Worm (Caenorhabditis elegans) whole organism, L3 larva: Measurements from ENCODE around the gene srd-39.

Source experiments
- R02D3.7 ChIP-seq: fragments of 150-350 bp; optimal IDR thresholded peaks from 2 replicates; lab custom pipeline; 2014; ENCODE audit warnings: missing biosample characterization, missing genetic modification characterization
- ZK546.5 ChIP-seq: sonication (generic microtip); optimal IDR thresholded peaks from 2 replicates; lab custom pipeline; 2017; ENCODE audit warnings: missing biosample characterization, missing genetic modification characterization
- aly-2 ChIP-seq: fragments of 150-350 bp; optimal IDR thresholded peaks from 2 replicates; lab custom pipeline; 2014; ENCODE audit warnings: missing biosample characterization, missing genetic modification characterization
- ama-1 ChIP-seq: fragments of 150-350 bp; optimal IDR thresholded peaks from 2 replicates; lab custom pipeline; 2018
- ceh-16 ChIP-seq: sonication (generic microtip); optimal IDR thresholded peaks from 2 replicates; lab custom pipeline; 2017; ENCODE audit warnings: missing biosample characterization, missing genetic modification characterization
- ceh-9 ChIP-seq: sonication (generic microtip); optimal IDR thresholded peaks from 2 replicates; lab custom pipeline; 2018; ENCODE audit warnings: missing biosample characterization, missing genetic modification characterization
- egl-27 ChIP-seq: sonication (generic microtip); optimal IDR thresholded peaks from 4 replicates; lab custom pipeline; 2017; ENCODE audit warnings: missing biosample characterization, missing genetic modification reagents, missing genetic modification characterization
- egl-5 ChIP-seq: fragments of 150-350 bp; optimal IDR thresholded peaks from 2 replicates; lab custom pipeline; 2017; ENCODE audit warnings: missing biosample characterization, missing genetic modification reagents, missing genetic modification characterization, inconsistent platforms
- elt-1 ChIP-seq: fragments of 150-350 bp; optimal IDR thresholded peaks from 2 replicates; lab custom pipeline; 2014; ENCODE audit warnings: missing biosample characterization, missing genetic modification characterization
- elt-2 ChIP-seq: sonication (generic microtip); optimal IDR thresholded peaks from 2 replicates; lab custom pipeline; 2016; ENCODE audit warnings: missing genetic modification reagents, mild to moderate bottlenecking, missing genetic modification characterization, missing compliant biosample characterization
- elt-3 ChIP-seq, 3 experiments: fragments of 150-350 bp in 1 of 3; sonication (generic microtip) in 2 of 3; optimal IDR thresholded peaks; 2 replicates in 2 of 3; 4 replicates in 1 of 3; lab custom pipeline; 2014 to 2017; ENCODE audit warnings: missing biosample characterization in 3 of 3, missing genetic modification characterization in 3 of 3
- eor-1 ChIP-seq, 2 experiments: fragments of 150-350 bp; optimal IDR thresholded peaks; 2 replicates each; lab custom pipeline; 2014 to 2018; ENCODE audit warnings: missing biosample characterization in 2 of 2, missing genetic modification characterization in 2 of 2
- fkh-10 ChIP-seq: sonication (generic microtip); optimal IDR thresholded peaks from 2 replicates; lab custom pipeline; 2017; ENCODE audit warnings: missing biosample characterization, missing genetic modification reagents, missing genetic modification characterization
- fkh-2 ChIP-seq: fragments of 150-350 bp; optimal IDR thresholded peaks from 2 replicates; lab custom pipeline; 2014; ENCODE audit warnings: missing biosample characterization, missing genetic modification reagents, missing genetic modification characterization
- hmg-11 ChIP-seq: sonication (generic microtip); optimal IDR thresholded peaks from 2 replicates; lab custom pipeline; 2016; ENCODE audit warnings: missing genetic modification characterization, missing compliant biosample characterization
- jun-1 ChIP-seq: fragments of 150-350 bp; optimal IDR thresholded peaks from 2 replicates; lab custom pipeline; 2014; ENCODE audit warnings: missing biosample characterization, missing genetic modification reagents, missing genetic modification characterization
- lin-39 ChIP-seq: fragments of 150-350 bp; optimal IDR thresholded peaks from 2 replicates; lab custom pipeline; 2018; ENCODE audit warnings: missing biosample characterization, missing genetic modification reagents, missing genetic modification characterization
- lsy-12 ChIP-seq: sonication (generic microtip); optimal IDR thresholded peaks from 2 replicates; lab custom pipeline; 2016; ENCODE audit warnings: mild to moderate bottlenecking, missing genetic modification characterization, missing compliant biosample characterization
- mml-1 ChIP-seq: fragments of 150-350 bp; sonication (generic microtip); optimal IDR thresholded peaks from 3 replicates; lab custom pipeline; 2014; ENCODE audit warnings: missing biosample characterization, missing genetic modification characterization
- nfya-1 ChIP-seq: sonication (generic microtip); optimal IDR thresholded peaks from 2 replicates; lab custom pipeline; 2017; ENCODE audit warnings: missing genetic modification characterization, mild to moderate bottlenecking, missing compliant biosample characterization, antibody characterized with exemption, moderate library complexity; ENCODE audit not compliant: insufficient read depth
- nhr-11 ChIP-seq: fragments of 150-350 bp; optimal IDR thresholded peaks from 2 replicates; lab custom pipeline; 2014; ENCODE audit warnings: missing biosample characterization, missing genetic modification characterization
- nhr-23 ChIP-seq: fragments of 150-350 bp; optimal IDR thresholded peaks from 2 replicates; lab custom pipeline; 2014; ENCODE audit warnings: missing biosample characterization, missing genetic modification reagents, missing genetic modification characterization
- nhr-237 ChIP-seq: fragments of 150-350 bp; optimal IDR thresholded peaks from 2 replicates; lab custom pipeline; 2014; ENCODE audit warnings: missing biosample characterization, missing genetic modification characterization
- nhr-25 ChIP-seq: sonication (generic microtip); optimal IDR thresholded peaks from 2 replicates; lab custom pipeline; 2017; ENCODE audit warnings: missing biosample characterization, missing genetic modification characterization
- nhr-28 ChIP-seq: fragments of 150-350 bp; optimal IDR thresholded peaks from 2 replicates; lab custom pipeline; 2014; ENCODE audit warnings: missing biosample characterization, missing genetic modification characterization
- nhr-43 ChIP-seq: sonication (generic microtip); optimal IDR thresholded peaks from 2 replicates; lab custom pipeline; 2016; ENCODE audit warnings: mild to moderate bottlenecking, missing genetic modification characterization, missing compliant biosample characterization; ENCODE audit not compliant: poor library complexity, severe bottlenecking
- nhr-76 ChIP-seq: fragments of 150-350 bp; sonication (generic microtip); optimal IDR thresholded peaks from 5 replicates; lab custom pipeline; 2014; ENCODE audit warnings: missing biosample characterization, missing genetic modification characterization
- nhr-77 ChIP-seq: fragments of 150-350 bp; optimal IDR thresholded peaks from 2 replicates; lab custom pipeline; 2014; ENCODE audit warnings: missing biosample characterization, missing genetic modification characterization
- pha-4 ChIP-seq: fragments of 150-350 bp; optimal IDR thresholded peaks from 2 replicates; lab custom pipeline; 2014; ENCODE audit warnings: missing biosample characterization, missing genetic modification reagents, missing genetic modification characterization
- pqm-1 ChIP-seq: fragments of 150-350 bp; optimal IDR thresholded peaks from 2 replicates; lab custom pipeline; 2017; ENCODE audit warnings: missing biosample characterization, missing genetic modification characterization, inconsistent platforms
- sea-2 ChIP-seq: fragments of 150-350 bp; sonication (generic microtip); optimal IDR thresholded peaks from 4 replicates; lab custom pipeline; 2014; ENCODE audit warnings: missing biosample characterization, missing genetic modification reagents, missing genetic modification characterization
- skn-1 ChIP-seq: fragments of 150-350 bp; optimal IDR thresholded peaks from 2 replicates; lab custom pipeline; 2014; ENCODE audit warnings: missing biosample characterization, missing genetic modification characterization
- tbx-2 ChIP-seq: sonication (generic microtip); optimal IDR thresholded peaks from 2 replicates; lab custom pipeline; 2016; ENCODE audit warnings: mild to moderate bottlenecking, missing genetic modification characterization, missing compliant biosample characterization
- unc-39 ChIP-seq: sonication (generic microtip); optimal IDR thresholded peaks from 4 replicates; lab custom pipeline; 2017; ENCODE audit warnings: missing biosample characterization, missing genetic modification characterization
- unc-62 ChIP-seq: fragments of 150-350 bp; sonication (generic microtip); optimal IDR thresholded peaks from 4 replicates; lab custom pipeline; 2014; ENCODE audit warnings: missing biosample characterization, missing genetic modification reagents, missing genetic modification characterization
- ztf-4 ChIP-seq: fragments of 150-350 bp; optimal IDR thresholded peaks from 2 replicates; lab custom pipeline; 2014; ENCODE audit warnings: missing biosample characterization, missing genetic modification characterization

srd-39 gene

DNA sequence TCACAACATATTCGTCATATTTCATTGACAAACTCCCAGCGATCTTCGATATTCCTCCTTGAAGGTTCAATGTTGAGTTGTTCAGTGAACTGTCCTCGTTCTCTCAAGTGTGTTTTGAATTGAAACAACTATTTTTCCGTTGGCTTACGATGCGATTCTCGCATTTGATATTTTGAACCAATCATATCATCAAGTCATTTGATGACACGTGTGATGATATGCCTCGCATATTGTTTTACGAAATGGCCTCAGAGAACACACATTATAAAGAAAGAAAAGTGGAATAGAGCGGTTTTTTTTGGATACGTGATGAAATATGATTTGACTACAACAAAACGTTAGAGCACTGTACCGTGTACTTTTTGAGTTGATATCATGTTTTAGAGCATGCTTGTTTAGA is 48.0 kb upstream of the srd-39 start:
- TF ChIP-seq ZK546.5 (tag; lab: Kevin White, UChicago) (no peak), egl-27 (no peak), lsy-12 (tag; lab: Kevin White, UChicago) (peak; percentile 23), nhr-237 (tag; lab: Kevin White, UChicago) (no peak), elt-3 (tag; optimal IDR thresholded peaks at IDR 0.05; lab: Kevin White, UChicago) (peak in 1 of 3 experiments; percentile 9), ztf-4 (tag; lab: Kevin White, UChicago) (peak; percentile 45), elt-1 (no peak), eor-1 (tag; optimal IDR thresholded peaks at IDR 0.05; lab: Kevin White, UChicago) (no peak), nhr-23 (tag; lab: Kevin White, UChicago) (peak; percentile 85), lin-39 (tag; lab: Kevin White, UChicago) (no peak), nhr-28 (no peak), nhr-43 (peak; percentile 96), ceh-9 (tag; lab: Kevin White, UChicago) (no peak), unc-62 (no peak), unc-39 (tag; lab: Kevin White, UChicago) (no peak), R02D3.7 (tag; lab: Kevin White, UChicago) (no peak), sea-2 (GFP tag; lab: Kevin White, UChicago) (no peak), pqm-1 (tag; lab: Kevin White, UChicago) (peak; percentile 63), elt-2 (peak; percentile 64), pha-4 (peak; percentile 17), jun-1 (tag; lab: Kevin White, UChicago) (peak; percentile 19), skn-1 (tag; lab: Kevin White, UChicago) (peak; percentile 49), aly-2 (tag; lab: Kevin White, UChicago) (no peak), egl-5 (tag; lab: Kevin White, UChicago) (no peak), nhr-25 (tag; lab: Kevin White, UChicago) (peak; percentile 30), nfya-1 (tag; lab: Kevin White, UChicago) (peak; percentile 58), nhr-76 (tag; lab: Kevin White, UChicago) (no peak)
- TF ChIP-seq, all 47 proteins: peak for 12

DNA sequence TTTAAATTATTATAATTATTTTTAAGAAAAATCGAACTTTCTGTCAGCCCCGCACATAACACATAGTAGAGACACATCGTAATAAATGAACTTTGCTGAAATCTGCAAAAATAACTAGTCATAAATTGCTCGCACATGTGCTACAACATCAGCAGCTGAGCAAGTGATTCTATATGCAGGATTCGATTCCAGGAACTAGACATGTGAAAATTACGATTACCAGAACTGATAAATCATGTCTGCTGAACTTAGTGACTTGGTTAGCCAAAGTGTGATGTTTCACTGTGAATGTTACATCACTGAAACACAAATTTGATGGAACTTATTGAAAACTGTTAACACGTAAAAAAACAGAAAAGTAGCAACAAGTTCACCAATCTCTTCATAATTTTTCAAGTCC is 46.8 kb upstream of the srd-39 start:
- no peak for TF ChIP-seq egl-5 (tag; lab: Kevin White, UChicago)
- no peak for TF ChIP-seq ama-1
- TF ChIP-seq mml-1 (tag; lab: Kevin White, UChicago), result no peak
- no peak for TF ChIP-seq fkh-10 (GFP tag; lab: Kevin White, UChicago)
- TF ChIP-seq ceh-16 (tag; lab: Kevin White, UChicago), result no peak
- no peak for TF ChIP-seq hmg-11 (tag; lab: Kevin White, UChicago)
- no peak for TF ChIP-seq tbx-2
- TF ChIP-seq nhr-77 (tag; lab: Kevin White, UChicago), result no peak
- no peak for TF ChIP-seq lin-39 (tag; lab: Kevin White, UChicago)
- no peak for TF ChIP-seq nhr-11 (tag; lab: Kevin White, UChicago)

DNA sequence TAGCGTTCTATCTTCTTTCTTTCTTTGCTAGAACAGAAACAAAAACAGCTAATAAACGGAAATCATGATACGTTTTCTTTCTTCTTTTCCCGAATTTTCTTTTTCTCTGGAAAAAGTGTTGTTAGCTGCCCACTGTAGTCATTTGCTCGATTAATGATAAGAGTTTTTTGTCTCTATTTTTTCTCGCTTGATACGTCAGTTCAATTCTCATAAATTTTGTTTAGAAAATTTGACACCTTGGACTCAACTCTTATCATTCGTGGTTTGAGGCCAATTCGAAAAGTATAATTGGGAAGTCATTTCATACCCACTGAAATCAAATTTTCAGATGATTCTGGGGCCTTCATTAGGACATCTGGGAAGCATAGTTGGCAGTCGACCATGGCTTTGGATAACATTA is 41.5 kb upstream of the srd-39 start:
- TF ChIP-seq fkh-2 (tag; lab: Kevin White, UChicago) (no peak), nhr-11 (tag; lab: Kevin White, UChicago) (no peak), elt-2 (peak; percentile 64), ceh-9 (tag; lab: Kevin White, UChicago) (no peak), fkh-10 (GFP tag; lab: Kevin White, UChicago) (no peak), nhr-76 (tag; lab: Kevin White, UChicago) (no peak), pqm-1 (tag; lab: Kevin White, UChicago) (peak; percentile 37)

DNA sequence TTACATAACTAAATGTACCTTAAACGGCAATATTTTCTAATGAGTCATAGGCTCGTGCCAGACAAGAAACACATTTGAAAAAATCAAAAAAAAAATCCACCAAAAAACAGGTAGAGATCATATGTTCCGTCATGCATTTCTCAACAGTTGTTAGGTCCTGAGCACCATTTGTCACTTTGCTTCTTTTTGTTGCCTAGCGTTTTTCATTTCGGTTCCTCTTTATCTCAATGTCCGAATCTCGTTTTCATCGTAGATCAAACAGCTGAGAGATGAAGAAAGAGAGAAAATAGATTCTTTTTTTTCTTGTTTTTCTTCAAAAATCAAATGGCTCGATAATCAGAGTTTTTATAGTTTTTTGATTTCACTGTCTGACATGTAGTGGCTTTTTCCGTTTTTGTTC is 40.6 kb upstream of the srd-39 start:
- TF ChIP-seq fkh-10 (GFP tag; lab: Kevin White, UChicago) (no peak), nfya-1 (tag; lab: Kevin White, UChicago) (peak; percentile 15)
- TF ChIP-seq, all 47 proteins: peak for 1
